Fruit fly (Drosophila melanogaster): ENCODE results near the gene CG32986.

Gene CG32986

DNA sequence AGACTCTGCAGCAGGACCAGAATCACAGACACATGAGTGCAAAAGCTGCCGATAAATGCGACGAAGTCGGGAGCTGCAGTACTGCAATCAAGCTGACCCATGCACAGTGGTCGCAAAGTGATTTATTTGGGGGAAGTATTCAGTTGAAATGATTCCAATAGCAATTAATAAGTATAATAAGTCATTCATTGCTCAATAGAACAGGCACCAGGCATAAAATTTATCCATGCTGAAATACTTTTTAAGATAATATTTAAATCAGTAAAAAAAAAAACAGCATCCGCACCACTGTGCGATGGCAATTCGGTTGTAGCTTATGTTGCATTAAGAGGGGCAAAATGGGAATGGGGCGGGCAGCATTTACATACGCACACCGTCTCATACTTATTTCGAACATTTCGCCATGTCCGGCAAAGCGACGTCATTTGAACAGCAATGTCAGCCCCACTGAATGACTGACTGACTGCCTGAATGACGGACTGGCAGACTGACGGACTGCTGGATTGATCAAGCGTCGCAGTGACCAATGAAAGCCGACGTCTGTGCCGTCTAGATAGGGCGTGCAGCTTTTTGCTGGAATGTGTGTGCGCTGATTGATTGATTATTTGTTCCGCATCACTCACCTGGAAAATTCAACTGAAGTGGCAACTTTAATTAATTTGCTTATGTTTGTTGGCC lies 27.6 kb upstream of the CG32986 start (continued):
- TF ChIP-seq lab (GFP tag; optimal IDR thresholded peaks at IDR 0.05): no peak

DNA sequence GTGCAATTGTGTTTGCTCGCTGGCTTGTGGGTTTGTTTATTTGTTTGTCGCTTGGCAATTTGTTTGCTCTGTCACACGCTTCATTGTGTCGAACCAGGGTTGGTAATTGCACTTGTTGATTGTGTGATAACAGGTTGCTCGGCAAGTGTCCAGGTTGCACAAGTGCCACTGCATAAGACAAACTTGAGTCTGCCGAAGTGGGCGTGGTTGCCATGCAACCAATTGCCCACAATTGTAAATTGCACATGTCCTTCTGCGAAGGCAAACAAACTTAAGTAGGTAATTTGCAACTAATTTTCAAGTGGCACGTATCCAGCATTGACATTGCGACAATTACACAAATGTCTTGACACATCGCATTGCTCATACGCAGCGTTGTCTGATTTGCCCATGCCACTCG lies 23.4 kb upstream of the CG32986 start:
- TF ChIP-seq CG15011 (GFP tag; optimal IDR thresholded peaks at IDR 0.05) (no peak), CG14710 (tag; optimal IDR thresholded peaks at IDR 0.05) (no peak), CG7372 (GFP tag; IDR thresholded peaks at IDR 0.05) (peak; percentile 20; the same call in 1 of the 2 replicates), rib (GFP tag; IDR thresholded peaks at IDR 0.05) (no peak), D (optimal IDR thresholded peaks at IDR 0.05) (peak; percentile 76), D (GFP tag; optimal IDR thresholded peaks at IDR 0.05) (no peak), CG15479 (GFP tag; optimal IDR thresholded peaks at IDR 0.05) (peak; percentile 81), CG8478 (optimal IDR thresholded peaks at IDR 0.05) (peak; percentile 68), kay (GFP tag; optimal IDR thresholded peaks at IDR 0.05) (no peak)

DNA sequence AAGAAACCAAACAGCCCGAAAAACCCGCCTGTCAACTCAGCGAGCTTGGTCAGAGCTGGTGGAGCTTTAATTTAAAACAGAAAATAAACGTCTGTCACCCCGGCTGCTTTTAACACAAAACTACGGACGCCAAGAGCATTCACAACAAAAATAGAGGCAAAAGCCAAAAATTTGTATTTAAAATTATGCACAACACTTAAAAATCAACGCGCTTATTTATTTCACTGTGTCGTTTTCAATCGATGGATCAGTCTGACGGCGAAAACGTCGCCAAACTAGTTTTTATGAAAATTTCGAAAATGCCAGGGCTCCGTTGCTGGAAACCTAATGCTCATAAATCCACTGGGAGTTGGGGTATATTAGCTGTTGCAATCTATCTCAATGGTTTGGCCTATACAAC lies 21.9 kb upstream of the CG32986 start:
- no peak for TF ChIP-seq Nf-YB (GFP tag; optimal IDR thresholded peaks at IDR 0.05)
- TF ChIP-seq abd-A (tag; optimal IDR thresholded peaks at IDR 0.05): peak; percentile 95
- peak; percentile 90 for TF ChIP-seq vvl (GFP tag; IDR thresholded peaks at IDR 0.05)
- peak; percentile 22 for TF ChIP-seq Med (GFP tag)
- no peak for TF ChIP-seq Six4 (GFP tag; optimal IDR thresholded peaks at IDR 0.05)
- TF ChIP-seq Awh (GFP tag; IDR thresholded peaks at IDR 0.05): peak; percentile 50; the same call in 1 of the 2 replicates
- TF ChIP-seq CG12769 (tag; optimal IDR thresholded peaks at IDR 0.05): peak; percentile 0
- TF ChIP-seq sd (tag; optimal IDR thresholded peaks at IDR 0.05): peak; percentile 67
- peak; percentile 30 for TF ChIP-seq CG13894 (tag; optimal IDR thresholded peaks at IDR 0.05)
- TF ChIP-seq CG10431 (GFP tag; optimal IDR thresholded peaks at IDR 0.05): no peak
- TF ChIP-seq chinmo (GFP tag; IDR thresholded peaks at IDR 0.05; ENCODE audit: partially characterized antibody): peak; percentile 89; the same call in 3 of the 4 replicates

DNA sequence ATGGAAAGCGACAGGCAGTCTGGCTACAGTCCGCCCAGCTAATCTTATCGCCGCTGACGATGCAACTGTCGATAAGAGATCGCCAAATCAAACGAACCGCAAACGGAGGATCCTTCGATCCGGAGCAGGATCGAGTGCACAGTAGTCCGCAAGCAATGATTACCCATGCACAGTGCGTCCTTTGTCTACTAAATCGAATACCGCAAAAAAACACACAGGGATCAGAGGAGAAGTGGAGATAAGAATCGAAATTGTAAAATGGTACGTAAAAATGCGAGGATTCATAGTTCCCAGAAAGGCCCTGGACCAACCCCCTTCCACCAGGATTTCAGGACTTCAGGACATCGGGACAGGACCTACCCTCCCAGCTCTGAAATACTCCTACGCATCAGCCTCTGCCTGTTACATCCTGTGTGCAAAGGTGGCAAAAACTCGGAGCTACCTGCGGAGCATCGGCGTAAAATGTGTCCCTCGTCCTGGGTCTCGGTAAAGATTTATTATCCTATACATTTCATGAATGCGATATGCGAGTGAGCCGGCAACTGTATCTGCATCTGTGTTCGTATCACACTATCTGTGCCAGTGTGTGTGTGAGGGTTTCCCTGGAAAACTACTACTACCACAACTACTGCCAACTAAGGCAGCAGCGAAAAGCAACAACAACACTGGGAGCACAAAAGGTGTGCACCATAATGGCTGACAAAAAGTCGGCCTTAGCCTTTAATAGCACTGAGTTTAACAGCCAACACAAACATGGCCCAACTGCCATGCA lies 20.9 kb upstream of the CG32986 start:
- TF ChIP-seq grn (GFP tag; optimal IDR thresholded peaks at IDR 0.05) (peak; percentile 67), kni (GFP tag; optimal IDR thresholded peaks at IDR 0.05) (peak; percentile 62), CG4424 (GFP tag; optimal IDR thresholded peaks at IDR 0.05) (peak; percentile 4), en (GFP tag; optimal IDR thresholded peaks at IDR 0.05) (no peak), CTCF (GFP tag; optimal IDR thresholded peaks at IDR 0.05) (no peak), pan (optimal IDR thresholded peaks at IDR 0.05) (no peak), pan (GFP tag; optimal IDR thresholded peaks at IDR 0.05 in 1 of 2, IDR thresholded peaks at IDR 0.05 in 1 of 2) (peak in 1 of 2 experiments; percentile 12), cg (GFP tag; optimal IDR thresholded peaks at IDR 0.05) (peak; percentile 55), cas (GFP tag; IDR thresholded peaks at IDR 0.05) (no peak), CG14965 (GFP tag; optimal IDR thresholded peaks at IDR 0.05; ENCODE audit: borderline replicate concordance) (no peak), tll (GFP tag; optimal IDR thresholded peaks at IDR 0.05) (peak in 1 of 2 experiments; percentile 92), vfl (GFP tag; optimal IDR thresholded peaks at IDR 0.05) (peak; percentile 11), CG12769 (tag; optimal IDR thresholded peaks at IDR 0.05) (no peak), jing (GFP tag; optimal IDR thresholded peaks at IDR 0.05) (peak; percentile 17), Stat92E (GFP tag; optimal IDR thresholded peaks at IDR 0.05) (peak in 1 of 3 experiments; percentile 41), D (optimal IDR thresholded peaks at IDR 0.05) (peak; percentile 88), D (GFP tag; optimal IDR thresholded peaks at IDR 0.05) (no peak), cad (GFP tag; optimal IDR thresholded peaks at IDR 0.05) (peak; percentile 77), twi (tag; optimal IDR thresholded peaks at IDR 0.05) (peak; percentile 50), Ets97D (GFP tag; optimal IDR thresholded peaks at IDR 0.05) (no peak), CG15479 (GFP tag; optimal IDR thresholded peaks at IDR 0.05) (peak; percentile 99), CG4360 (GFP tag; IDR thresholded peaks at IDR 0.05) (peak; percentile 91), pros (GFP tag; optimal IDR thresholded peaks at IDR 0.05) (peak; percentile 44)

Measured in whole organism, embryonic.